Fruit fly (Drosophila melanogaster): ENCODE measurements around the gene CG12511.

dm6 chr2L:5706074-5706473, 27.7 kb downstream of the CG12511 start, which contains the start of gene CG7236:
- TF ChIP-seq usp (GFP tag; optimal IDR thresholded peaks at IDR 0.05) (no peak), psq (optimal IDR thresholded peaks at IDR 0.05) (no peak)
